Fruit fly (Drosophila melanogaster) whole organism, embryonic: ENCODE measurements around the gene Ank2.

Experiments used
- CoRest ChIP-seq: fragments of 200-800 bp; sonication (Bioruptor generic); optimal IDR thresholded peaks from 3 replicates; lab custom pipeline; 2018; ENCODE audit warnings: missing biosample characterization, mild to moderate bottlenecking, missing genetic modification characterization, moderate library complexity
- hbn ChIP-seq: fragments of 200-800 bp; sonication (Bioruptor generic); IDR thresholded peaks from 2 replicates; pipeline ENCODE4 v1.3.6; 2022; ENCODE audit warnings: missing biosample characterization, missing genetic modification characterization; ENCODE audit not compliant: partially characterized antibody

DNA sequence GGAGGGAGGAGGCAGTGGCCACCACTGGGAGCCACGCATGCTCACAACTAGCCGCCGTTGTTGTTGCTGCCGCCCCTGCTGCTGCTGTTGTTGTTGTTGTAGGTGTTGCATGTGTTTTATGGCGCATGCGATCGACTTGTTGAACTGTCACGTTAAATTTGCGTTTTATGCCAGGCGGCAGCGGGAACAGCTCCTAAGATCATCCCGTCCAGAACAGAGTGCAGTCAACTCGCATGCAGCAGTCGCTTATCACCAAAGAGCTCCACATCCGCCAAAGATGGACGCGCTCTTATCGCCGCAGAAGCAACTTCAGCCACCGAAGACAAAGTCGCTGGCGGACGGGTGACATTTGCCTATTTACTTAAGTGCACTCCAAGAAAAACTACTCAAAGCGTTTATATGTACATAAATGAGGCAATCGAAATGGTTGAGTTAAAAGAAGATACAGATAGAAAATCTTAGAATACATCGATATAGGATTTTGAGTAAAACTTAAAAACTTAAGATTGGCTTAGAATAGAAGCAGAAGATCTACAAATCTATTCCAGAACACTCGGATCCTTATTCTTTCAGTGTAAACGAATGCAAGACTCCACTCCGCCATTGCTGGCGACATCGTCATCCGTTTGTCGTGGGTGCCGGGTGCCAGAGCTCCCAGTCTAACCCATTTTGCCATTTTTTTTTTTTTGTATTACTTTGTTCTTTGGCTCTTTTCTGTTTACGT is 85.5 kb downstream of the Ank2 start:
- no peak for TF ChIP-seq hbn (GFP tag; lab: Robert Waterston, UW)
- no peak for TF ChIP-seq CoRest (tag; lab: Kevin White, UChicago)
